Fruit fly (Drosophila melanogaster): ENCODE results near the gene Acp24A4.

The Acp24A4 gene

DNA sequence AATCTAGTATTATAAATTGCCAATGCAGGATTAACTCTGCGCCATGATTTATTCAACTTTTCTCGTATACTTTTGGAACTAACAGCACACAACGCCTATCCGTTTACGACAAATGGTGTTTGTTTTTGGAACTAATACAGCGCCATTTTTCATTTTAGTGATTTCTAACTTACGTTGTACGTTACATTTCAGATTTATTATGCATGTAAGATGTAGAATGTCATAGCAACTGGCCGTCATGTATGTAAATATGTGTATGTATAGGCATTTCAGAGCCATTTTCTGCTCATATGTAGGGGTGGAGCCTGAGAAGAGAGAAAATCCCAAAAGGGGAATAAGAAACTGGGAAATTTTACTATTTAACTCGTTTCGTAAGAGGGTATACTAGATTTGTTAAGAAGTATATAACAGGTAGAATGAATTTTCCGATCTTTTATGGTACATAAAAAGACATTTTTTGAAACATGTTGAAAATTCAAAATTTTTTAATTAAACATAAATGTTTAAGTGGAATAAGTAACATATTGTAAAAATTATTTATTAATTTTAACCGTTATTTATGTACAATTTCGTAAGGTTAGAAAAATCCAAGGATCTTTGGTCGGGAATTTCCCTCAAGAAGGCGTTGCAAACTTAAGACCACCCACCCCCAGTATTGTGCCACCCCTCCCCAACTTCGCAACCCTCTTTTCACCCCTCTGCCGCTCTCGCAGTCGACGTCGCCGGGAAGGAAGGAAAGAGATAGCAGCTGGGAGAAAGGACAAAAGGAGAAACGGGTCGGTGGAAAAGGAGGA, 36.2 kb downstream of the Acp24A4 start (continued):
- TF ChIP-seq Hr83 (GFP tag; optimal IDR thresholded peaks at IDR 0.05; ENCODE audit: poor library complexity, severe bottlenecking): no peak
- peak; percentile 90 for TF ChIP-seq Myc (optimal IDR thresholded peaks at IDR 0.05)
- no peak for TF ChIP-seq Mio (GFP tag; optimal IDR thresholded peaks at IDR 0.05)
- TF ChIP-seq GATAd (GFP tag; optimal IDR thresholded peaks at IDR 0.05): no peak

DNA sequence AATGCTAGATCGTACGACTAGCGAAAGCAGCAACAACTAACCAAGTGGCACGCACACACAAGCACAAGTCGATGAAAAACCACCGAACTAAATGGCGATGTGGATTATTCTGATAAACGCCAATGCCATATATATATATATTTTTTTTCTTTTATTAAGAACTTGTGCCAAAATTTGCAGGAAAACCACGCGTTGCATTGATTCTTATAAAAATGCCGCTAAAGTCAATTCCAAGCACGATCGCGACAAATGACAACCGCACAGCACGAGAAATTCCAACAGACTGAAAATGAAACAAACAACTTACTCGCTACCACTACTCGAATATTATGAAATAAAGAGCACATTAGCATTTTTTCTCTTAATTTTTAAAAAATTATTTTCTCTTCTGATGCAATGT, 37.0 kb downstream of the Acp24A4 start, which contains the start of gene for:
for (minus strand) TSS at position 287 of the 400 bp plus-strand sequence.
- TF ChIP-seq fru (GFP tag; optimal IDR thresholded peaks at IDR 0.05) (peak; percentile 14), CG9705 (GFP tag; optimal IDR thresholded peaks at IDR 0.05) (no peak)

DNA sequence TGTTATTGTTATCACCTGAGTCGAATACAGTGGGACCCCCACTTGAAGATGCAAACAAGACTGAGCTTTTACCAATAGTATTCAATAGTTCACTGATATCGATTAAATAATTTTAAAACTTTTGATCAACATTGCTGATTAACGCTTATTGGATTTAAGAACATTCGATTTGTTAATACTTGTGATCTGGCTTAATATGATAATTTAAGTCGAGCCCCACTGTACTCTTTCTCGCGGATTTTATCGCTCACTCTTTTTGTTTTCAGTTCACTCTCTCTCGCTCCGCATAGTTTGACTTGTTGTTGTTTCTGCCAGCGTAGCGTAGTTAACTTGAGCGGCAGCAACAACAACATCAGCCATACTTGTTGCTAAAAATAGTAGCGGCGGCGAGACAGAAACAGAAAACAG, 38.0 kb downstream of the Acp24A4 start:
- TF ChIP-seq lola (GFP tag; optimal IDR thresholded peaks at IDR 0.05) (no peak), woc (GFP tag; optimal IDR thresholded peaks at IDR 0.05) (peak; percentile 99), Abd-B (GFP tag; optimal IDR thresholded peaks at IDR 0.05) (no peak), CG32264 (GFP tag; optimal IDR thresholded peaks at IDR 0.05) (peak; percentile 96), tai (GFP tag; optimal IDR thresholded peaks at IDR 0.05) (peak; percentile 96), ey (GFP tag; optimal IDR thresholded peaks at IDR 0.05) (peak; percentile 99), brk (GFP tag; optimal IDR thresholded peaks at IDR 0.05) (peak; percentile 96), Rel (GFP tag; optimal IDR thresholded peaks at IDR 0.05) (peak; percentile 93), Rel (tag; optimal IDR thresholded peaks at IDR 0.05) (peak; percentile 95), foxo (GFP tag; optimal IDR thresholded peaks at IDR 0.05) (peak; percentile 97 to 99), usp (GFP tag; optimal IDR thresholded peaks at IDR 0.05) (no peak), dmrt93B (GFP tag; optimal IDR thresholded peaks at IDR 0.05) (peak; percentile 97), OdsH (GFP tag; optimal IDR thresholded peaks at IDR 0.05) (peak; percentile 99), Dfd (GFP tag; optimal IDR thresholded peaks at IDR 0.05) (no peak), CG9705 (GFP tag; optimal IDR thresholded peaks at IDR 0.05) (peak; percentile 99), br (GFP tag; optimal IDR thresholded peaks at IDR 0.05) (peak; percentile 99), pan (optimal IDR thresholded peaks at IDR 0.05) (no peak), jim (GFP tag; optimal IDR thresholded peaks at IDR 0.05) (peak; percentile 61), Hnf4 (GFP tag; optimal IDR thresholded peaks at IDR 0.05) (peak; percentile 99), N (GFP tag; optimal IDR thresholded peaks at IDR 0.05) (no peak), h (GFP tag; optimal IDR thresholded peaks at IDR 0.05) (peak; percentile 99), CrebA (GFP tag; optimal IDR thresholded peaks at IDR 0.05; ENCODE audit: borderline replicate concordance) (peak; percentile 96), Vsx2 (GFP tag; optimal IDR thresholded peaks at IDR 0.05; ENCODE audit: partially characterized antibody) (no peak), Jra (GFP tag; optimal IDR thresholded peaks at IDR 0.05) (peak; percentile 94), sage (GFP tag; optimal IDR thresholded peaks at IDR 0.05) (peak; percentile 96), sv (GFP tag; optimal IDR thresholded peaks at IDR 0.05) (peak; percentile 97), dl (GFP tag; optimal IDR thresholded peaks at IDR 0.05; ENCODE audit: insufficient read depth in 1 of 2, partially characterized antibody in 2 of 2) (no peak), Mio (GFP tag; optimal IDR thresholded peaks at IDR 0.05) (peak; percentile 90), fru (GFP tag; optimal IDR thresholded peaks at IDR 0.05) (peak; percentile 99), Hr78 (GFP tag; optimal IDR thresholded peaks at IDR 0.05) (no peak), GATAd (GFP tag; optimal IDR thresholded peaks at IDR 0.05) (peak; percentile 72), HLH106 (tag; optimal IDR thresholded peaks at IDR 0.05) (peak; percentile 99), rgr (GFP tag; optimal IDR thresholded peaks at IDR 0.05) (peak; percentile 99), Myc (optimal IDR thresholded peaks at IDR 0.05) (no peak), psq (GFP tag; optimal IDR thresholded peaks at IDR 0.05) (peak; percentile 98), Dif (GFP tag; optimal IDR thresholded peaks at IDR 0.05; ENCODE audit: partially characterized antibody) (no peak), dsf (GFP tag; optimal IDR thresholded peaks at IDR 0.05; ENCODE audit: borderline replicate concordance) (peak; percentile 91), Sp1 (GFP tag; optimal IDR thresholded peaks at IDR 0.05) (peak; percentile 99), Hr83 (GFP tag; optimal IDR thresholded peaks at IDR 0.05; ENCODE audit: poor library complexity, severe bottlenecking) (peak; percentile 80)
